Fruit fly (Drosophila melanogaster) whole organism, prepupa: ENCODE data around the gene CG4004.

ENCODE experiments used
- Blimp-1 ChIP-seq: fragments of 200-800 bp; sonication (Bioruptor generic); optimal IDR thresholded peaks from 3 replicates; lab custom pipeline; 2017; ENCODE audit warnings: missing biosample characterization, missing genetic modification characterization, mild to moderate bottlenecking, moderate library complexity, missing genetic modification reagents
- CG16779 ChIP-seq: fragments of 200-800 bp; sonication (Bioruptor generic); optimal IDR thresholded peaks from 3 replicates; lab custom pipeline; 2017; ENCODE audit warnings: missing biosample characterization, mild to moderate bottlenecking, missing genetic modification characterization
- CG3032 ChIP-seq: fragments of 200-800 bp; optimal IDR thresholded peaks from 2 replicates; lab custom pipeline; 2019; ENCODE audit warnings: missing biosample characterization, mild to moderate bottlenecking, missing genetic modification characterization, moderate library complexity
- CG6163 ChIP-seq: fragments of 200-800 bp; sonication (Bioruptor generic); IDR thresholded peaks from 3 replicates; pipeline ENCODE4 v1.3.6; 2022; ENCODE audit warnings: missing biosample characterization, missing genetic modification characterization
- Ets96B ChIP-seq: fragments of 200-800 bp; optimal IDR thresholded peaks from 2 replicates; lab custom pipeline; 2019; ENCODE audit warnings: missing biosample characterization, mild to moderate bottlenecking, missing genetic modification characterization, moderate library complexity
- Gug ChIP-seq: fragments of 200-800 bp; sonication (Bioruptor generic); IDR thresholded peaks from 2 replicates; pipeline ENCODE4 v1.3.6; 2022; ENCODE audit warnings: missing biosample characterization, missing genetic modification characterization
- achi ChIP-seq: fragments of 200-800 bp; sonication (Bioruptor generic); optimal IDR thresholded peaks from 3 replicates; lab custom pipeline; 2016; ENCODE audit warnings: missing biosample characterization, missing genetic modification characterization
- eg ChIP-seq: fragments of 200-800 bp; sonication (Bioruptor generic); IDR thresholded peaks from 3 replicates; pipeline ENCODE4 v1.3.6; 2022; ENCODE audit warnings: missing biosample characterization, missing genetic modification characterization
- lz ChIP-seq: fragments of 200-800 bp; sonication (Bioruptor generic); optimal IDR thresholded peaks from 3 replicates; lab custom pipeline; 2016; ENCODE audit warnings: missing biosample characterization, missing genetic modification characterization
- ss ChIP-seq, 2 experiments: fragments of 200-800 bp; sonication (Bioruptor generic); optimal IDR thresholded peaks; 2 replicates in 1 of 2; 3 replicates in 1 of 2; lab custom pipeline; 2017 to 2018; ENCODE audit warnings: mild to moderate bottlenecking in 2 of 2, missing biosample characterization in 2 of 2, missing genetic modification characterization in 2 of 2, moderate library complexity in 1 of 2
- topi ChIP-seq: fragments of 200-800 bp; sonication (Bioruptor generic); optimal IDR thresholded peaks from 3 replicates; lab custom pipeline; 2016; ENCODE audit warnings: missing biosample characterization, missing genetic modification characterization
- vri ChIP-seq: fragments of 200-800 bp; sonication (Bioruptor generic); optimal IDR thresholded peaks from 3 replicates; lab custom pipeline; 2016; ENCODE audit warnings: missing biosample characterization, mild to moderate bottlenecking, missing genetic modification characterization

DNA sequence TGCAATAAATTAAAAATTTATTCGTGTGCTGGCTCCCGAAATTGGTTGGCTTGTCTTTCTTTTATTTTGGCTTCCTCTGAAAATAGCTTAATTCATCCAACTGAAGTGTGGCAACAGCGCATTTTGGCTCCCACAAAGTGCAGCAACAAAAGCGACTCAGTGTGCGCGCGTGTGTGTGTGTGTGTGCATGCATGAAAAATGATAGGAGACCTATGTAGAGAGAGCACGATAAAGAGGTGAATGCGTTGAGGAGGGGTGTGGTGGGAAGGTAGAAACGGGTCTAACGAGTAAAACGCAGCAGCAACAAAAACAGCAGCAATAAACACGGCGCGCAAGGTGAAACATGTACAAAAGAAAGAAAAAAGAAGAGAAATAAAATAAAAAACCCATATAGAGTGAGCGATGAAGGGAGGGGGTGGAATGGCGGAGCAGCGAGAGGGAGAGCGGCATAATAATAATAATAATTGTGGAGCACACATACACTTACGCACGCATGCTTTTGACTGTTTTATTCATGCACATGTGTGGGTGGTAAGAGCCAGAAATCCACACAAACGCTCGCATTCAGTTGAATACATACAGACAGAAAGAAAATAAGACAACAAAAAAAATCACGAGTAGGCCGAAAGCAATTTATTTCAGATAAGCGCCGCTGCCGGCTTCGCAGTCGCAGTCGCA lies 6.8 kb upstream of the CG4004 start:
- TF ChIP-seq vri (GFP tag; lab: Kevin White, UChicago) (peak; percentile 89), topi (GFP tag; lab: Kevin White, UChicago) (peak; percentile 43), CG6163 (peak; percentile 95), eg (GFP tag; lab: Robert Waterston, UW) (peak; percentile 96), Ets96B (tag; lab: Kevin White, UChicago) (peak; percentile 85), lz (no peak), ss (GFP tag; optimal IDR thresholded peaks at IDR 0.05; lab: Kevin White, UChicago) (peak; percentile 98), CG3032 (peak; percentile 82), Blimp-1 (peak; percentile 51), achi (GFP tag; lab: Kevin White, UChicago) (peak; percentile 77), Gug (peak; percentile 76), CG16779 (tag; lab: Kevin White, UChicago) (peak; percentile 86)
